Fruit fly (Drosophila melanogaster): ENCODE measurements around the gene CG43229.

DNA sequence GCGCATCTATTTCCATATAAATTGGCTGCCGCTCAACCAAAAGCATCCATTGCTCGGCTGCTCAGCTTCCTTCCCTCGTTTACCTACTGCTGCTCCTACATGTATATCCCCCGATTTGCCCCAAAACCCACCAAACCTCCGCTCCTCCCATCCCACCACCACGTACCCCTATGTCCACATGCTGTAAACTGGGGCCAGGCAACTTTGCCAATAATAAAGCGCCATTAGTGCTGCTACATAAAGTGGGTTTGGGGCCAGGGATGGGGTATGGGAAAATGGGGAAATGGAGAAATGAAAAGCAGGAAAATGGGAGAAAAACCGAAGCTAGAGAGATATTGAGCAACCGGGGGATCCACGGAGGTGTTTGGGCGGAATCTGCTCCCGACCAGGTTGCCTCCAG lies 10.9 kb downstream of the CG43229 start:
- no peak for TF ChIP-seq CG8301 (tag; optimal IDR thresholded peaks at IDR 0.05)
- no peak for TF ChIP-seq CG14655 (GFP tag; optimal IDR thresholded peaks at IDR 0.05)
- no peak for TF ChIP-seq CG8159 (tag; optimal IDR thresholded peaks at IDR 0.05)
- TF ChIP-seq Pif1A (GFP tag; optimal IDR thresholded peaks at IDR 0.05), result no peak
- no peak for TF ChIP-seq CG13204 (GFP tag; optimal IDR thresholded peaks at IDR 0.05)
